Worm (Caenorhabditis elegans) whole organism, L4 larva: Measurements from ENCODE around the gene ubh-1.

Source experiments
- ama-1 ChIP-seq: fragments of 150-350 bp; optimal IDR thresholded peaks from 2 replicates; lab custom pipeline; 2014; ENCODE audit warnings: inconsistent platforms, mixed read lengths
- ceh-82 ChIP-seq: sonication (generic microtip); optimal IDR thresholded peaks from 2 replicates; lab custom pipeline; 2017; ENCODE audit warnings: missing biosample characterization, missing genetic modification characterization
- ces-1 ChIP-seq: fragments of 150-350 bp; sonication (generic microtip); optimal IDR thresholded peaks from 4 replicates; lab custom pipeline; 2014; ENCODE audit warnings: missing biosample characterization, missing genetic modification reagents, missing genetic modification characterization
- daf-12 ChIP-seq: fragments of 150-350 bp; optimal IDR thresholded peaks from 2 replicates; lab custom pipeline; 2014; ENCODE audit warnings: missing biosample characterization, missing genetic modification reagents, missing genetic modification characterization
- dpl-1 ChIP-seq: fragments of 150-350 bp; optimal IDR thresholded peaks from 2 replicates; lab custom pipeline; 2014; ENCODE audit warnings: missing biosample characterization, missing genetic modification reagents, missing genetic modification characterization
- dve-1 ChIP-seq: sonication (generic microtip); optimal IDR thresholded peaks from 2 replicates; lab custom pipeline; 2017; ENCODE audit warnings: antibody characterized with exemption, mild to moderate bottlenecking, missing genetic modification characterization, missing compliant biosample characterization; ENCODE audit not compliant: insufficient read depth
- mes-2 ChIP-seq: sonication (generic microtip); optimal IDR thresholded peaks from 2 replicates; lab custom pipeline; 2016; ENCODE audit warnings: missing genotype, mild to moderate bottlenecking, missing genetic modification characterization, missing compliant biosample characterization; ENCODE audit not compliant: poor library complexity, severe bottlenecking
- nhr-237 ChIP-seq: sonication (generic microtip); optimal IDR thresholded peaks from 2 replicates; lab custom pipeline; 2017; ENCODE audit warnings: missing biosample characterization, missing genetic modification characterization
- nhr-42 ChIP-seq: fragments of 200-800 bp; sonication (Bioruptor generic); IDR thresholded peaks from 2 replicates; pipeline ENCODE4 v1.3.6; 2022; ENCODE audit warnings: missing genetic modification characterization, missing compliant biosample characterization
- pqm-1 ChIP-seq: sonication (generic microtip); optimal IDR thresholded peaks from 2 replicates; lab custom pipeline; 2017; ENCODE audit warnings: missing biosample characterization, missing genetic modification characterization
- rbr-2 ChIP-seq: sonication (generic microtip); optimal IDR thresholded peaks from 2 replicates; lab custom pipeline; 2016; ENCODE audit warnings: missing genotype, missing genetic modification characterization, missing compliant biosample characterization
- sdz-12 ChIP-seq: fragments of 200-800 bp; sonication (Bioruptor generic); optimal IDR thresholded peaks from 2 replicates; lab custom pipeline; 2018; ENCODE audit warnings: mild to moderate bottlenecking, missing genetic modification characterization, missing compliant biosample characterization
- snpc-4 ChIP-seq: fragments of 150-350 bp; optimal IDR thresholded peaks from 2 replicates; lab custom pipeline; 2014; ENCODE audit warnings: missing biosample characterization, missing genetic modification characterization
- zag-1 ChIP-seq: fragments of 150-350 bp; optimal IDR thresholded peaks from 2 replicates; lab custom pipeline; 2014; ENCODE audit warnings: missing biosample characterization, missing genetic modification characterization

ce11 chrV:6549148-6549547 is 37.9 kb upstream of the ubh-1 start, which contains the start of gene K04A8.20:
- no peak for TF ChIP-seq rbr-2 (tag; lab: Kevin White, UChicago)
- TF ChIP-seq nhr-237 (tag; lab: Kevin White, UChicago), result no peak
- TF ChIP-seq dpl-1, result no peak
- no peak for TF ChIP-seq snpc-4 (tag; lab: Kevin White, UChicago)
- no peak for TF ChIP-seq ama-1
- TF ChIP-seq dve-1, result peak; percentile 2
- TF ChIP-seq zag-1, result no peak
- no peak for TF ChIP-seq ces-1 (GFP tag; lab: Kevin White, UChicago)
- TF ChIP-seq ceh-82 (tag; lab: Kevin White, UChicago), result no peak
- no peak for TF ChIP-seq nhr-42 (GFP tag; lab: Robert Waterston, UW)
- TF ChIP-seq daf-12 (tag; lab: Kevin White, UChicago), result no peak
- TF ChIP-seq sdz-12 (GFP tag; lab: Kevin White, UChicago), result no peak
- TF ChIP-seq mes-2 (tag; lab: Kevin White, UChicago), result no peak
- TF ChIP-seq pqm-1, result no peak
